Worm (Caenorhabditis elegans): ENCODE measurements around the gene srxa-19.

- no peak for TF ChIP-seq cog-1 (tag; optimal IDR thresholded peaks at IDR 0.05)
- TF ChIP-seq ztf-29 (GFP tag; IDR thresholded peaks at IDR 0.05): no peak
- TF ChIP-seq ref-1 (GFP tag; conservative IDR thresholded peaks at IDR 0.05): no peak
Measured at ce11 chrV:10114329-10114728, 8.2 kb downstream of the srxa-19 start, which contains the start of gene cht-5.
